Worm (Caenorhabditis elegans) whole organism, early embryonic: Measurements from ENCODE around the gene mrps-14.
A peak's percentile ranks its signal among the peaks of the same experiment; 100 is the strongest.

Experiments used
- B0310.2 ChIP-seq: sonication (generic microtip); optimal IDR thresholded peaks from 2 replicates; lab custom pipeline; 2016; ENCODE audit warnings: mild to moderate bottlenecking, missing genetic modification characterization, missing compliant biosample characterization
- F13C5.2 ChIP-seq: sonication (generic microtip); optimal IDR thresholded peaks from 2 replicates; lab custom pipeline; 2017; ENCODE audit warnings: mild to moderate bottlenecking, missing genetic modification characterization, inconsistent platforms, missing compliant biosample characterization
- aly-1 ChIP-seq: sonication (generic microtip); optimal IDR thresholded peaks from 2 replicates; lab custom pipeline; 2016; ENCODE audit warnings: missing genetic modification characterization, missing compliant biosample characterization
- ama-1 ChIP-seq: fragments of 150-350 bp; optimal IDR thresholded peaks from 2 replicates; lab custom pipeline; 2014
- ceh-13 ChIP-seq: fragments of 200-800 bp; sonication (Bioruptor generic); optimal IDR thresholded peaks from 2 replicates; lab custom pipeline; 2018; ENCODE audit warnings: mild to moderate bottlenecking, missing genetic modification characterization, missing compliant biosample characterization
- ceh-36 ChIP-seq: sonication (generic microtip); optimal IDR thresholded peaks from 2 replicates; lab custom pipeline; 2016; ENCODE audit warnings: missing genetic modification characterization, inconsistent platforms, missing compliant biosample characterization
- ets-7 ChIP-seq: sonication (generic microtip); optimal IDR thresholded peaks from 2 replicates; lab custom pipeline; 2016; ENCODE audit warnings: missing genotype, missing genetic modification characterization, missing compliant biosample characterization
- flt-1 ChIP-seq: fragments of 200-800 bp; sonication (Bioruptor generic); IDR thresholded peaks from 2 replicates; pipeline ENCODE4 v1.3.6; 2022; ENCODE audit warnings: missing genetic modification characterization, missing compliant biosample characterization
- hmbx-1 ChIP-seq: sonication (generic microtip); optimal IDR thresholded peaks from 2 replicates; lab custom pipeline; 2016; ENCODE audit warnings: mild to moderate bottlenecking, missing genetic modification characterization, missing compliant biosample characterization
- hmg-4 ChIP-seq: fragments of 200-800 bp; sonication (Bioruptor generic); optimal IDR thresholded peaks from 2 replicates; lab custom pipeline; 2018; ENCODE audit warnings: mild to moderate bottlenecking, missing genetic modification characterization, missing compliant biosample characterization
- hnd-1 ChIP-seq: sonication (generic microtip); optimal IDR thresholded peaks from 2 replicates; lab custom pipeline; 2016; ENCODE audit warnings: missing genetic modification characterization, missing compliant biosample characterization
- pes-1 ChIP-seq: fragments of 200-800 bp; sonication (Bioruptor generic); IDR thresholded peaks from 2 replicates; pipeline ENCODE4 v1.3.6; 2022; ENCODE audit warnings: missing genetic modification reagents, missing genetic modification characterization, missing compliant biosample characterization
- scrt-1 ChIP-seq: fragments of 200-800 bp; sonication (Bioruptor generic); IDR thresholded peaks from 2 replicates; pipeline ENCODE4 v1.3.6; 2022; ENCODE audit warnings: missing genetic modification characterization, missing compliant biosample characterization
- sea-1 ChIP-seq: fragments of 200-800 bp; sonication (Bioruptor generic); conservative IDR thresholded peaks from 2 replicates; pipeline ENCODE4 v1.3.6; 2022; ENCODE audit warnings: missing genetic modification characterization, missing compliant biosample characterization
- tbx-11 ChIP-seq: fragments of 200-800 bp; sonication (Bioruptor generic); IDR thresholded peaks from 2 replicates; pipeline ENCODE4 v1.3.6; 2022; ENCODE audit warnings: missing genetic modification characterization, missing compliant biosample characterization
- tbx-37 ChIP-seq: fragments of 200-800 bp; sonication (Bioruptor generic); conservative IDR thresholded peaks from 2 replicates; pipeline ENCODE4 v1.3.6; 2022; ENCODE audit warnings: missing genetic modification reagents, missing genetic modification characterization, missing compliant biosample characterization
- tra-4 ChIP-seq: sonication (generic microtip); optimal IDR thresholded peaks from 2 replicates; lab custom pipeline; 2017; ENCODE audit warnings: missing genetic modification characterization, missing compliant biosample characterization

mrps-14 gene

DNA sequence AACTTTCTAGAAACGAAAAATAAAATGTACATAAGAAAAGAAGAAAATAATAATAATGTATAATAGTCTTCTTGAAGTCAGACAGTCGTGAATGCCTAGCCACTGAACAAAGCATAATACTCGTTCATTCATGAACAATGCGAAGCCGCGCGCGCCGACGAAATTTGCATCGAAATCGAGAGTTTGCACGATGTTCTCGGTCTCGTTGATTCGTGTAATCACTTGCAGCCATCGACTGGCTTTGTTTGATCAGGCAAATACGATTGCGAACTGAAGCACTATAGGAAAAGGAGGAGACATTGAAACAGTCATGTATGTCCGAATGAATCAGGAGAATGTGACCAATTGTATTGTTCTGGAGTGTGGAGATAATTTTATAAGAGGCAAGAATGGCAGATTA lies 38.5 kb downstream of the mrps-14 start:
- TF ChIP-seq sea-1 (GFP tag; lab: Robert Waterston, UW) (no peak), pes-1 (GFP tag; lab: Robert Waterston, UW) (no peak), tbx-11 (GFP tag; lab: Robert Waterston, UW) (no peak), tra-4 (tag; lab: Kevin White, UChicago) (no peak), hmg-4 (GFP tag; lab: Kevin White, UChicago) (no peak), hnd-1 (tag; lab: Kevin White, UChicago) (no peak), ceh-36 (no peak), ama-1 (lab: Kevin White, UChicago) (no peak), tbx-37 (GFP tag; lab: Robert Waterston, UW) (no peak), B0310.2 (no peak), ets-7 (no peak), F13C5.2 (no peak), scrt-1 (GFP tag; lab: Robert Waterston, UW) (no peak), hmbx-1 (no peak), flt-1 (no peak), ceh-13 (GFP tag; lab: Kevin White, UChicago) (no peak), aly-1 (tag; lab: Kevin White, UChicago) (no peak)

DNA sequence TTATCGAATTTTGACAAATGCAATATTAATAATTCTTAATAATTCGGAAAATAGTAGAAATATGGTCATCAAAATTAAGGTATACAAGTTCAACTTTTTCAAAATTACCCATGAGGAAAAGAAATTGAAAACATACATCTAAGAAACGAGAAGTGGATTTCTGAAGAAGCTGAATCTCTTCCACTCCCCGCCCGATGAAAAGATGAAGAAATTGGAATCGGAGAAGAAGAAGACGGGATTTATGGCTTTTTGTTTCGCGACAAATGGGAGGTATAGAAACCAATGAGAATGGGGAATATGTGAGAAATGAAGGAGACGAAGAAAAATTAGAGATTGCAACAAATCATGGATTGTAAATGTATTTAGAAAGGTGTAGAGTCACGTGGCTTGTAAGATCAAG lies 39.2 kb downstream of the mrps-14 start:
- no peak for TF ChIP-seq hmbx-1
- TF ChIP-seq ceh-13 (GFP tag; lab: Kevin White, UChicago): no peak
- no peak for TF ChIP-seq scrt-1 (GFP tag; lab: Robert Waterston, UW)

DNA sequence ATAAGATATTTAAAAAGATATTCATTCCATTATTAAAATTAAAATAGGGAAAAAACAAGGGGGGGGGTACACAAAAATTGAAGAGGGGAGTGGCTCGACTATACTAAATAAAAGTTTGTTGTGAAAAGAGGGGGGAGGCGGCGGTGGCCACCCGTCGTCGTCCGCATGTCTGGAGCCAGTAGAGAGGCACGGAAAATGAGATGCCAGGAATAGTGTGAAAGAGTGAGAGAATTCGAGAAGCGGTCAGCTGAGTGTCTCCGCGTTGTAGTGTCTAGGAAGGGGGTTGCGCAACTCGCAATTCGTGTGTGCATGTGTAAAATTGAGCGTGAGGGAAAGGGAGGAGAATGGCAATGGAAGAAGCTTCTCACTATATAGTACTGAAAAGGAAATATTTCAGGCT lies 40.0 kb downstream of the mrps-14 start:
- TF ChIP-seq hmbx-1 (no peak), hmg-4 (GFP tag; lab: Kevin White, UChicago) (peak; percentile 84), F13C5.2 (peak; percentile 64)

DNA sequence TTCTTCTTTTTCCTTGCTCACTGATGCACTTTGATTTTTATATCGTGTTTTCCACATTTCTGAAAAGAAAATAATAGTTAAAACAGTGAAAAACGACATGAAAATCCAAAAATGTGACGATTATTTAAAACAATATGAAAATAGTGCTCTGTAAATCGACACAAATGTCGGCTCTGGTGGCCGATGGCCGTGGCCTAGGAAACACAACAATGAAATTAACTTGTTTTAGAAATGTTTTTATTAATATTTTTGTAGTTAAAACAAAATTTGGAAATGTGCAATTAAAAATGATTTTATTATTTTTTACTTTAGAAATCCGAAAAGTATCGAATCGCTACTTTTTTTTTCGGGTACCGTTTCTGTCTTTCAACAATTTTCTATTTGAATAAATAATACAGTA lies 41.5 kb downstream of the mrps-14 start, which contains the start of gene arv-1:
TSS of gene arv-1 (minus strand) at position 65 of the 400 bp plus-strand sequence.
- TF ChIP-seq ets-7 (no peak), ama-1 (lab: Kevin White, UChicago) (no peak), ceh-13 (GFP tag; lab: Kevin White, UChicago) (no peak), flt-1 (no peak), pes-1 (GFP tag; lab: Robert Waterston, UW) (peak; percentile 61; the same call in 1 of the 2 replicates), F13C5.2 (no peak), hmg-4 (GFP tag; lab: Kevin White, UChicago) (no peak), tbx-37 (GFP tag; lab: Robert Waterston, UW) (peak; percentile 65; the same call in 1 of the 2 replicates), tra-4 (tag; lab: Kevin White, UChicago) (no peak), hnd-1 (tag; lab: Kevin White, UChicago) (no peak), B0310.2 (no peak)

DNA sequence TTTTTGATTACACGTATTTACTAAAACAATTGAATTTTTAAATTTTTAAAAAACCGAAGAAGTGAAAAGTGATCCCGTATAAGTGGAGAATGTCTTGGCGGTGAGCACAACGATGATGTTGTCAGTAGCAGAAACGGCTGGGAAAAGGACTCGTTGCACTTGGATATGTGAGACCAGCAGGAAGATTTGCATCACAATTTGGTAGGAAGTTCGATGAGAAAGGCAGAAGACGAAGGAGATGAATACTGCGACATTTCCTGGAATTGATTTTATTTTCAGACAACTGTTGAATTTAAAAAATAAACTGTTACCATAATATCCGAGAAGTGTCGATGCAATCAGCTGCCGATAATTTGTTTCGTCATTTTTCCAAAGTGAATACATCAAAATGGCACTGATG lies 42.4 kb downstream of the mrps-14 start, which contains the start of gene R05H5.4:
TSS of gene R05H5.4 (minus strand) at position 101 of the 400 bp plus-strand sequence.
- no peak for TF ChIP-seq hnd-1 (tag; lab: Kevin White, UChicago)
- TF ChIP-seq ceh-13 (GFP tag; lab: Kevin White, UChicago): no peak
- no peak for TF ChIP-seq ceh-36
- TF ChIP-seq scrt-1 (GFP tag; lab: Robert Waterston, UW): no peak
- TF ChIP-seq hmg-4 (GFP tag; lab: Kevin White, UChicago): no peak
- TF ChIP-seq tbx-37 (GFP tag; lab: Robert Waterston, UW): no peak
- no peak for TF ChIP-seq tbx-11 (GFP tag; lab: Robert Waterston, UW)
- no peak for TF ChIP-seq pes-1 (GFP tag; lab: Robert Waterston, UW)
- TF ChIP-seq tra-4 (tag; lab: Kevin White, UChicago): no peak
- TF ChIP-seq aly-1 (tag; lab: Kevin White, UChicago): no peak
- TF ChIP-seq B0310.2: no peak
- no peak for TF ChIP-seq hmbx-1
- no peak for TF ChIP-seq F13C5.2
- TF ChIP-seq flt-1: no peak
- no peak for TF ChIP-seq sea-1 (GFP tag; lab: Robert Waterston, UW)
- TF ChIP-seq ama-1 (lab: Kevin White, UChicago): no peak

DNA sequence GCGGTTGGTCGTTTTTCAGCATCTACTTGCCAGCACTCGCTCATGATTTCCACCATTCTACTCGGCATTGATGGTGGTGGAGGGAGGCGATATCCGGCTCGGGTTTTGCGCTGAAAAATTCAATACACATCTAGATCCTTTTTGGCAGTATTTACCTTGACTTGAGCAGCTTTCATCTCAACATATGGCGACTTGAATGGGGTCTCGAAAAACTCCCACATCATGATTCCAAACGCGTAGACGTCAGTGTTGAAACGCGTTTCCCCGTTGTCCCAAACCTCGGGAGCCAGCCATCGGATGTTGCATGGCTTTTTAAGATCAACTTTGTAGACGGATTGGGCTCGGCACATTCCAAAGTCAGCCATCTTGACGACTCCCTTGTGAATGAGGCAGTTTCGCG lies 43.8 kb downstream of the mrps-14 start:
- no peak for TF ChIP-seq ets-7
- TF ChIP-seq sea-1 (GFP tag; lab: Robert Waterston, UW): no peak
- no peak for TF ChIP-seq pes-1 (GFP tag; lab: Robert Waterston, UW)
- TF ChIP-seq hmbx-1: no peak
- TF ChIP-seq tbx-37 (GFP tag; lab: Robert Waterston, UW): no peak
- TF ChIP-seq aly-1 (tag; lab: Kevin White, UChicago): no peak
- TF ChIP-seq scrt-1 (GFP tag; lab: Robert Waterston, UW): no peak
- no peak for TF ChIP-seq tra-4 (tag; lab: Kevin White, UChicago)
- TF ChIP-seq flt-1: no peak
- TF ChIP-seq F13C5.2: no peak
- TF ChIP-seq B0310.2: no peak
- TF ChIP-seq hnd-1 (tag; lab: Kevin White, UChicago): no peak
- TF ChIP-seq ceh-36: no peak
- no peak for TF ChIP-seq ama-1 (lab: Kevin White, UChicago)
- TF ChIP-seq tbx-11 (GFP tag; lab: Robert Waterston, UW): no peak
- TF ChIP-seq hmg-4 (GFP tag; lab: Kevin White, UChicago): no peak
- no peak for TF ChIP-seq ceh-13 (GFP tag; lab: Kevin White, UChicago)

DNA sequence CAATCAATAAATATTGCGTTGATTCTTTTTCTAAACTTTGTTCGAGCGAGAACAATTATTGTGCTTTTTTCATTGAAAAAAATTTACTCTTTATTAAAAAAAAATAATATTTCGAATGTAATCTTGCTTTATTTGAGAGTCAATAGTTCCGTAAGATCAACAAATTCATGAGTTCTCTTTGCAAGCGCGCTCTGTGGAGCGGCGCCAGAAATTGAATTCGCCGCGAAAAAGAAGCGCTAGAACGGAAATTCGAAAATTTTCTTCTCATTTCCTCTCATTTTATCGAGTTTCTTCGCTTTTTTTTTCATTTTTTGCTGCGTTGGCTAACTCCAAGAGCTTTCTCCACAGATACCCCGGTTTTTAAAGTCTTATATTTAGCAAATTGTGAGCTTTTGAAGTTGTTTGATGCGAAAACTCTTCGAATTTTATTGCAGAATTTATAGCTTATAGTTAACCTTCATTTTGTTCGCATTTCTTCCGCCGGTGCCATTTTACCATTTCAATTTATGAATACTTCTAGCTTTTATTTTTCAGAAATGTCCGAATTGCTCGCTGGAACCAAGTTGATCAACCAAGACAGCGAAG lies 45.1 kb downstream of the mrps-14 start, which contains the start of gene R05H5.3:
TSS of gene R05H5.3 (plus strand) at position 535 of the 585 bp plus-strand sequence.
- TF ChIP-seq F13C5.2: no peak

DNA sequence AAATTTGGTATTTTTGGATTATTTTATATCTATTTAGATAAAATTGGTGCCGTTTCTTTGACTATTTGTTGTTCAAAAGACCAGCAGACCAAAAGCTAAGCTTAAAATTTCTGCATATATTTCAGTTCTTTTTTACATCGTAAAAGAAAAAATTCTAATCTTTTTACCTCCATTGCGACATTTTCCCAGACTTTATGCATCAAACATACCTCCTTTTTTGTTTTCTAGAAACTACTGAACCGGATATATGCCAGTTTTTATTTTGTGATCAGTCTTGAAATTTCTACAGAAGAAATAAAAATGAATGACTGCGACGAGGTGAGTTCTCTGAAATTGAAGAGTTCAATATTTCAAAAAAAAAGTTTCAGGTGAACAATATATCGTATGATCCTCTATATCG lies 47.7 kb downstream of the mrps-14 start, which contains the start of gene srb-6:
TSS of gene srb-6 (plus strand) at position 301 of the 400 bp plus-strand sequence.
- TF ChIP-seq tbx-11 (GFP tag; lab: Robert Waterston, UW): no peak
